Fruit fly (Drosophila melanogaster) whole organism, wandering third instar larva: Measurements from ENCODE around the gene Blm.

Experiments
- Abd-B ChIP-seq: fragments of >200 bp; optimal IDR thresholded peaks from 2 replicates; lab custom pipeline; 2017; ENCODE audit warnings: missing biosample characterization, missing genetic modification characterization
- CG32264 ChIP-seq: fragments of 200-800 bp; sonication (Bioruptor generic); optimal IDR thresholded peaks from 2 replicates; lab custom pipeline; 2016; ENCODE audit warnings: missing biosample characterization, missing genetic modification characterization
- CG9705 ChIP-seq: fragments of 200-800 bp; sonication (Bioruptor generic); optimal IDR thresholded peaks from 2 replicates; lab custom pipeline; 2018; ENCODE audit warnings: missing biosample characterization, mild to moderate bottlenecking, missing genetic modification characterization
- CrebA ChIP-seq: fragments of 200-800 bp; sonication (Bioruptor generic); optimal IDR thresholded peaks from 2 replicates; lab custom pipeline; 2016; ENCODE audit warnings: missing biosample characterization, mild to moderate bottlenecking, missing genetic modification characterization, borderline replicate concordance
- Dfd ChIP-seq: fragments of >200 bp; optimal IDR thresholded peaks from 2 replicates; lab custom pipeline; 2017; ENCODE audit warnings: missing biosample characterization, missing genetic modification characterization
- Dif ChIP-seq: fragments of 200-275, 200-300 bp; sonication (Bioruptor generic); optimal IDR thresholded peaks from 2 replicates; lab custom pipeline; 2018; ENCODE audit warnings: missing biosample characterization, missing genetic modification characterization; ENCODE audit not compliant: partially characterized antibody
- GATAd ChIP-seq: sonication (Bioruptor generic); optimal IDR thresholded peaks from 2 replicates; lab custom pipeline; 2016; ENCODE audit warnings: missing biosample characterization, missing genetic modification characterization
- HLH106 ChIP-seq: fragments of 200-800 bp; optimal IDR thresholded peaks from 3 replicates; lab custom pipeline; 2019; ENCODE audit warnings: missing biosample characterization, mild to moderate bottlenecking, missing genetic modification characterization, moderate library complexity
- Hnf4 ChIP-seq: fragments of 200-800 bp; sonication (Bioruptor generic); optimal IDR thresholded peaks from 2 replicates; lab custom pipeline; 2016; ENCODE audit warnings: missing biosample characterization, mild to moderate bottlenecking, missing genetic modification characterization
- Hr78 ChIP-seq: fragments of >200 bp; optimal IDR thresholded peaks from 2 replicates; lab custom pipeline; 2017; ENCODE audit warnings: missing biosample characterization, missing genetic modification characterization
- Jra ChIP-seq: sonication (Bioruptor generic); optimal IDR thresholded peaks from 2 replicates; lab custom pipeline; 2016; ENCODE audit warnings: missing biosample characterization, missing genetic modification characterization
- Mio ChIP-seq: sonication (Bioruptor generic); optimal IDR thresholded peaks from 2 replicates; lab custom pipeline; 2016; ENCODE audit warnings: missing biosample characterization, missing genetic modification characterization
- Myc ChIP-seq: fragments of >200 bp; optimal IDR thresholded peaks from 2 replicates; lab custom pipeline; 2017
- N ChIP-seq: fragments of >200 bp; optimal IDR thresholded peaks from 2 replicates; lab custom pipeline; 2018; ENCODE audit warnings: missing biosample characterization, missing external identifiers, missing genetic modification characterization
- OdsH ChIP-seq: fragments of 200-800 bp; sonication (Bioruptor generic); optimal IDR thresholded peaks from 2 replicates; lab custom pipeline; 2016; ENCODE audit warnings: missing biosample characterization, mild to moderate bottlenecking, missing genetic modification characterization
- Rel ChIP-seq, 2 experiments: fragments of 200-800 bp; sonication (Bioruptor generic) in 1 of 2; optimal IDR thresholded peaks; 2 replicates in 1 of 2; 3 replicates in 1 of 2; lab custom pipeline; 2016 to 2019; ENCODE audit warnings: mild to moderate bottlenecking in 2 of 2, missing biosample characterization in 2 of 2, missing genetic modification characterization in 2 of 2, moderate library complexity in 1 of 2
- Sp1 ChIP-seq: fragments of 200-800 bp; sonication (Bioruptor generic); optimal IDR thresholded peaks from 3 replicates; lab custom pipeline; 2019; ENCODE audit warnings: missing biosample characterization, mild to moderate bottlenecking, missing genetic modification characterization, moderate library complexity
- Vsx2 ChIP-seq: fragments of 200-300, 225-300 bp; sonication (Bioruptor generic); optimal IDR thresholded peaks from 2 replicates; lab custom pipeline; 2018; ENCODE audit warnings: missing biosample characterization, missing genetic modification characterization; ENCODE audit not compliant: partially characterized antibody
- br ChIP-seq: fragments of 200-800 bp; sonication (Bioruptor generic); optimal IDR thresholded peaks from 2 replicates; lab custom pipeline; 2016; ENCODE audit warnings: missing biosample characterization, missing genetic modification characterization
- brk ChIP-seq: fragments of 200-800 bp; sonication (Bioruptor generic); optimal IDR thresholded peaks from 2 replicates; lab custom pipeline; 2016; ENCODE audit warnings: missing biosample characterization, mild to moderate bottlenecking, missing genetic modification characterization
- dl ChIP-seq, 2 experiments: fragments of 175-275, 200-275 bp in 1 of 2; fragments of 200-275 bp in 1 of 2; sonication (Bioruptor generic); optimal IDR thresholded peaks; lab custom pipeline; 2018; ENCODE audit warnings: mild to moderate bottlenecking in 2 of 2, missing biosample characterization in 2 of 2, missing genetic modification characterization in 2 of 2, moderate library complexity in 2 of 2; ENCODE audit not compliant: partially characterized antibody in 2 of 2, insufficient read depth in 1 of 2
- dmrt93B ChIP-seq: fragments of 200-800 bp; sonication (Bioruptor generic); optimal IDR thresholded peaks from 2 replicates; lab custom pipeline; 2018; ENCODE audit warnings: missing biosample characterization, mild to moderate bottlenecking, missing genetic modification characterization
- ey ChIP-seq: fragments of 200-800 bp; sonication (Bioruptor generic); optimal IDR thresholded peaks from 2 replicates; lab custom pipeline; 2016; ENCODE audit warnings: missing biosample characterization, missing genetic modification characterization
- foxo ChIP-seq, 2 experiments: fragments of 200-800 bp; sonication (Bioruptor generic); optimal IDR thresholded peaks; 2 replicates in 1 of 2; 3 replicates in 1 of 2; lab custom pipeline; 2016 to 2017; ENCODE audit warnings: missing biosample characterization in 2 of 2, missing genetic modification characterization in 2 of 2
- fru ChIP-seq: fragments of 200-800 bp; sonication (Bioruptor generic); optimal IDR thresholded peaks from 3 replicates; lab custom pipeline; 2016; ENCODE audit warnings: missing biosample characterization, mild to moderate bottlenecking, missing genetic modification characterization
- h ChIP-seq: fragments of 200-800 bp; sonication (Bioruptor generic); optimal IDR thresholded peaks from 3 replicates; lab custom pipeline; 2016; ENCODE audit warnings: missing biosample characterization, mild to moderate bottlenecking, missing genetic modification characterization
- jim ChIP-seq: fragments of 175-275, 200-325 bp; sonication (Bioruptor generic); optimal IDR thresholded peaks from 2 replicates; lab custom pipeline; 2016; ENCODE audit warnings: missing biosample characterization, mild to moderate bottlenecking, missing genetic modification characterization
- psq ChIP-seq: fragments of 200-800 bp; sonication (Bioruptor generic); optimal IDR thresholded peaks from 3 replicates; lab custom pipeline; 2017; ENCODE audit warnings: missing biosample characterization, mild to moderate bottlenecking, missing genetic modification characterization, moderate library complexity
- rgr ChIP-seq: fragments of 200-800 bp; sonication (Bioruptor generic); optimal IDR thresholded peaks from 3 replicates; lab custom pipeline; 2016; ENCODE audit warnings: missing biosample characterization, mild to moderate bottlenecking, missing genetic modification characterization
- sage ChIP-seq: fragments of 200-800 bp; sonication (Bioruptor generic); optimal IDR thresholded peaks from 2 replicates; lab custom pipeline; 2016; ENCODE audit warnings: missing biosample characterization, mild to moderate bottlenecking, missing genetic modification characterization
- sv ChIP-seq: fragments of 200-800 bp; sonication (Bioruptor generic); optimal IDR thresholded peaks from 3 replicates; lab custom pipeline; 2016; ENCODE audit warnings: missing biosample characterization, missing genetic modification characterization
- tai ChIP-seq: sonication (Bioruptor generic); optimal IDR thresholded peaks from 2 replicates; lab custom pipeline; 2016; ENCODE audit warnings: missing biosample characterization, missing genetic modification characterization
- usp ChIP-seq: fragments of >200 bp; optimal IDR thresholded peaks from 2 replicates; lab custom pipeline; 2017; ENCODE audit warnings: missing biosample characterization, missing genetic modification characterization
- woc ChIP-seq: sonication (Bioruptor generic); optimal IDR thresholded peaks from 2 replicates; lab custom pipeline; 2016; ENCODE audit warnings: missing biosample characterization, mild to moderate bottlenecking, missing genetic modification characterization

The Blm gene

DNA sequence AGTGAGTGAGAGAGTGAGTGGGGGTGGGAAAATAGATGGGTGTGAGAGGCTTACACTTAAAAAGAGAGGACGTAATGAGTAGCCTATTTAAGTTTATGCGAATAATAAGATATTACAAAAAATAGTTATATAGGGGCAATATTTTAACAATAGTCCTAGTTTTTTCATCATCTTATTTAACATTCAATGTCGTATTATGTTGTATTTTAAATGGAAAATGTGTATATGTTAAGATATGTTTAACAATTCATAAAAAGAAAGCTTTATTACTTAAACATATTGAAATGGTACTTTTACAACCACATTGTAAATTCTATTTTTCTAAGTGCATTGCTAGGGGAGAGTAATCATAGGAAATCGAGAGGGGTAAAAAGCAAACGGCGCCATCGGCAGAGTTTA lies 32.4 kb upstream of the Blm start:
- TF ChIP-seq brk, result no peak
- TF ChIP-seq foxo (GFP tag; optimal IDR thresholded peaks at IDR 0.05; lab: Kevin White, UChicago), result peak in 1 of 2 experiments; percentile 62
- no peak for TF ChIP-seq tai
- no peak for TF ChIP-seq Hr78 (GFP tag; lab: Kevin White, UChicago)
- peak; percentile 55 for TF ChIP-seq fru
- no peak for TF ChIP-seq CG9705 (GFP tag; lab: Kevin White, UChicago)
- TF ChIP-seq psq (GFP tag; lab: Kevin White, UChicago), result no peak
- no peak for TF ChIP-seq CG32264 (GFP tag; lab: Kevin White, UChicago)
- TF ChIP-seq rgr (GFP tag; lab: Kevin White, UChicago), result peak; percentile 20
- no peak for TF ChIP-seq N (GFP tag; lab: Kevin White, UChicago)
- TF ChIP-seq OdsH (GFP tag; lab: Kevin White, UChicago), result peak; percentile 52
- TF ChIP-seq h, result peak; percentile 39
- no peak for TF ChIP-seq dmrt93B (GFP tag; lab: Kevin White, UChicago)
- no peak for TF ChIP-seq usp (GFP tag; lab: Kevin White, UChicago)
- peak; percentile 70 for TF ChIP-seq Sp1
- TF ChIP-seq Dif, result no peak
- TF ChIP-seq dl (GFP tag; optimal IDR thresholded peaks at IDR 0.05; lab: Kevin White, UChicago; ENCODE audit: insufficient read depth in 1 of 2, partially characterized antibody in 2 of 2), result no peak
- TF ChIP-seq ey, result peak; percentile 42
- peak; percentile 59 for TF ChIP-seq HLH106
- no peak for TF ChIP-seq Jra (GFP tag; lab: Kevin White, UChicago)
- no peak for TF ChIP-seq sv
- peak; percentile 5 for TF ChIP-seq Hnf4 (GFP tag; lab: Kevin White, UChicago)
- TF ChIP-seq woc, result peak; percentile 40
- no peak for TF ChIP-seq br (GFP tag; lab: Kevin White, UChicago)
- no peak for TF ChIP-seq Rel (GFP tag; optimal IDR thresholded peaks at IDR 0.05; lab: Kevin White, UChicago)
- no peak for TF ChIP-seq Rel (tag; optimal IDR thresholded peaks at IDR 0.05; lab: Kevin White, UChicago)
- no peak for TF ChIP-seq Mio
- TF ChIP-seq, all 38 proteins: peak for 10

DNA sequence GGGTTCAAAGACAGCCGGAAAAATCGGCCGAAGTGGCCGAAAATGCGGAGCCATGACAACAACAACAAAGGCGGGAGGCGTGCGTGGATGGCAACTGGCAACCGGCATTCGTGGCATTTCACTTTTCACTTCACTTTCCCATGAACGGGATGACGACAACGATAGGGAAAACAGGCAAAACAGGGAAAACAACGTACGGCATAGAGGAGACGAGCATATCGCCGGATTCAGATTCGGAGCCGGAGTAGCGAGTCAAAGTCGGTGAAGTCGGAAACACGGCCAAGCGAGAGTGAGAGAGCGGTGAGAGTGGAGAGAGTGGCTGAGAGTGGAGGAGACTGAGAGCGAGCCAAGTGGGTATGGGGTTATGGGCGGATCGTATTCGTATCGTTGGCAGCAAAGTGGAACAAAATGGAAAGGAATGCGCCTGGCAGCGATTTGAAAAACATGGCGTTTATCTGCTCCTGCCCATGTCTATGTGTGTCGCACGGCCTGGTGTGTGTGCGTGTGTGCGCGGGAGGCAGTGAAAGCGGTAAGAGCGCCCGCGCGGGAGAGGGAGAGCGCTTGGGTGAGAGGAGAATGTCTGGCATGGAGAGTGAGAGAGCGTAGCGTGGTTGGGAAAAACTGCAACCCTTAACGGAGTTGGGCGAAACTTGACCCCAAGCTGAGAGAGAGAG lies 31.9 kb upstream of the Blm start:
- TF ChIP-seq Dif (peak; percentile 5), ey (no peak), dl (GFP tag; optimal IDR thresholded peaks at IDR 0.05; lab: Kevin White, UChicago; ENCODE audit: insufficient read depth in 1 of 2, partially characterized antibody in 2 of 2) (peak; percentile 37 to 56), Vsx2 (peak; percentile 9), Abd-B (GFP tag; lab: Kevin White, UChicago) (no peak)
- TF ChIP-seq, all 38 proteins: peak for 3

DNA sequence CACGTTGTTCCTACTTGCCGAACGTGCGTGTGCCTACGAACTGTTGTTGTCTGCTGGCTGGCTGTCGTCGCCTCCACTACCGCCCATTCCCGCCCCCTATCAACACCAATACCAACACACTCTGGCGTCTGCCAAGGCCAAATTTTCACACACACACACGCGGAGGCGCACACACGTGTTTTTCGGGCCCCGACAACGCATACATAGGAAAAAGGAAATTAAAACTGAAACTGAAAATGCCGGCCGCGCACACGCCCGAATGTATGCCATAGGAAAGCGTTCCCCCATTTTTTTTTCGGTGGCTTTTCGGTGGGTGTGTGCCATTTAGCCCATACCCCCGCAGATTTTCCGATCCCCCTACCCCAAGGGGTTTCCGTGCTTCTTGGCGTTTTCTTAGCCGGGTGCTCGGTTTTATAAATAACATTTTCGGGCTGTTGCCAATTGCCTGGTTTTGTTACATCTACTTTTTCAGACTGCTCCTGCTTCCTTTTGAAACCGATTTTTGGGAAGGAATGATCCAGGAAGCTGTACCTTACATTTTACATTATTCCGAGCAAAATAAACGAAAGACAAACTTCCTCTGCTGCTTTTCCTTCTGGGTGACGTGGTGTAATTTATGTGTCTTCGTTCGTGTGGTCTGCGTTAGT lies 30.7 kb upstream of the Blm start:
- TF ChIP-seq CrebA (GFP tag; lab: Kevin White, UChicago) (no peak), ey (no peak), Abd-B (GFP tag; lab: Kevin White, UChicago) (no peak), rgr (GFP tag; lab: Kevin White, UChicago) (no peak), OdsH (GFP tag; lab: Kevin White, UChicago) (no peak), h (no peak), brk (no peak)

DNA sequence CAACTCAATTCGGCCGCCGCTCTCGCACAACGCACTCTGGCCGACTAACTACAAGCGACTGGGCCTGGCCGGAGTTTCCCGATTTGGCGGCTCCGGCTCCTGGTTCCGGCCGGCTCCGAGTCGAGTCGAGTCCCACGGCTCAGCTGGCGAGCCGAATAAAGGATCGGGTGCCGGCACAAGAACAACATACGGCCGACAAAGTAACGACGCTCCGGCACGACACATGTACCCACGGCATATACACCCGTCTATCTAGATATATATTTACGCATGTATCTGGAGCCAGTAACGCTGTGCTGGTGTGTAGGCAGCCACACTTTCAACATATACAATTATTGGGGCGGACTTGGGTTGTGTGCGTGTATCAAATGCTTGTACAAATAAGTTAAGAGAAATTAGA lies 29.9 kb upstream of the Blm start:
- no peak for TF ChIP-seq fru
- no peak for TF ChIP-seq Myc (lab: Kevin White, UChicago)
- no peak for TF ChIP-seq dmrt93B (GFP tag; lab: Kevin White, UChicago)
- no peak for TF ChIP-seq jim (GFP tag; lab: Kevin White, UChicago)
- no peak for TF ChIP-seq sage (GFP tag; lab: Kevin White, UChicago)
- TF ChIP-seq br (GFP tag; lab: Kevin White, UChicago), result no peak
- no peak for TF ChIP-seq Dfd
- no peak for TF ChIP-seq usp (GFP tag; lab: Kevin White, UChicago)
- TF ChIP-seq OdsH (GFP tag; lab: Kevin White, UChicago), result no peak
- TF ChIP-seq N (GFP tag; lab: Kevin White, UChicago), result no peak
- no peak for TF ChIP-seq GATAd (GFP tag; lab: Kevin White, UChicago)
- no peak for TF ChIP-seq HLH106
